Worm (Caenorhabditis elegans) whole organism, midembryonic: ENCODE measurements around the gene C06A12.8.

ENCODE experiments used
- T22C8.4 ChIP-seq: fragments of 200-800 bp; sonication (Bioruptor generic); IDR thresholded peaks from 2 replicates; pipeline ENCODE4 v1.3.6; 2022; ENCODE audit warnings: missing genetic modification characterization, missing compliant biosample characterization
- cog-1 ChIP-seq: sonication (generic microtip); optimal IDR thresholded peaks from 2 replicates; lab custom pipeline; 2016; ENCODE audit warnings: missing genetic modification characterization, missing compliant biosample characterization
- flt-1 ChIP-seq: fragments of 200-800 bp; sonication (Bioruptor generic); IDR thresholded peaks from 2 replicates; pipeline ENCODE4 v1.3.6; 2022; ENCODE audit warnings: missing genetic modification characterization, missing compliant biosample characterization
- klf-2 ChIP-seq: fragments of 200-800 bp; sonication (Bioruptor generic); conservative IDR thresholded peaks from 2 replicates; pipeline ENCODE4 v1.3.6; 2022; ENCODE audit warnings: missing genetic modification reagents, missing genetic modification characterization, missing compliant biosample characterization
- med-1 ChIP-seq: sonication (generic microtip); optimal IDR thresholded peaks from 2 replicates; lab custom pipeline; 2017; ENCODE audit warnings: missing genetic modification characterization, mild to moderate bottlenecking, missing compliant biosample characterization, antibody characterized with exemption, missing genetic modification reagents; ENCODE audit not compliant: insufficient read depth
- ref-1 ChIP-seq: fragments of 200-800 bp; sonication (Bioruptor generic); conservative IDR thresholded peaks from 2 replicates; pipeline ENCODE4 v1.3.6; 2022; ENCODE audit warnings: missing genetic modification reagents, missing genetic modification characterization, missing compliant biosample characterization
- tab-1 ChIP-seq: fragments of 200-800 bp; sonication (Bioruptor generic); IDR thresholded peaks from 2 replicates; pipeline ENCODE4 v1.3.6; 2022; ENCODE audit warnings: missing genetic modification characterization, missing compliant biosample characterization
- ztf-23 ChIP-seq: fragments of 200-800 bp; sonication (Bioruptor generic); IDR thresholded peaks from 2 replicates; pipeline ENCODE4 v1.3.6; 2022; ENCODE audit warnings: missing genetic modification reagents, missing genetic modification characterization, missing compliant biosample characterization
- ztf-29 ChIP-seq: fragments of 200-800 bp; sonication (Bioruptor generic); IDR thresholded peaks from 2 replicates; pipeline ENCODE4 v1.3.6; 2022; ENCODE audit warnings: missing genetic modification reagents, missing genetic modification characterization, missing compliant biosample characterization

The C06A12.8 gene

ce11 chrIV:17465886-17466285, 28.7 kb downstream of the C06A12.8 start, which contains the start of gene F11E6.6:
F11E6.6 (minus strand) TSS chrIV:17465986.
- no peak for TF ChIP-seq flt-1 (GFP tag; lab: Robert Waterston, UW)
- no peak for TF ChIP-seq ztf-23
- TF ChIP-seq ref-1 (GFP tag; lab: Robert Waterston, UW) = no peak

DNA sequence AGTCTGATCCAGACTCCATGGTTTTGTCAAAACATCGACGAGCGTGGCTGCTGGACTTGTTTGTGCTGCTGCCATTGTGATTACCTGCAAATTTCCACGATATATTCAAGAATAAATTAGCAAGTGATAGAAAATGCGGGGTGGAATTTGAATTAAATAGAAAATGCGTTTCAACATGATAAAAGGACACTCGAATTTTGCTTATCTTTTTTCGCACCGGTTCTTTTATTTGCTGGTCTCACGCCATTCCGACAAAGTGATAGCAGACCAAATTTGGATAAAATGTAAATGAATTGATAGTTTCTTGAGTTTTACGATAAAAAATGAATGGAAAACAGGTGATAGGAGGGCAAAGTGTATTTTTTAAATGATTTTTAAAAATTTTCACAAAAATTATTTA, 30.2 kb downstream of the C06A12.8 start, which contains the start of gene elo-2:
Gene elo-2 (minus strand): TSS at position 84 of the 400 bp plus-strand sequence.
- TF ChIP-seq med-1 (no peak), klf-2 (GFP tag; lab: Robert Waterston, UW) (no peak), ztf-23 (no peak), flt-1 (GFP tag; lab: Robert Waterston, UW) (no peak), ztf-29 (GFP tag; lab: Robert Waterston, UW) (no peak), ref-1 (GFP tag; lab: Robert Waterston, UW) (no peak), T22C8.4 (GFP tag; lab: Robert Waterston, UW) (no peak), tab-1 (GFP tag; lab: Robert Waterston, UW) (no peak), cog-1 (tag; lab: Kevin White, UChicago) (no peak)

DNA sequence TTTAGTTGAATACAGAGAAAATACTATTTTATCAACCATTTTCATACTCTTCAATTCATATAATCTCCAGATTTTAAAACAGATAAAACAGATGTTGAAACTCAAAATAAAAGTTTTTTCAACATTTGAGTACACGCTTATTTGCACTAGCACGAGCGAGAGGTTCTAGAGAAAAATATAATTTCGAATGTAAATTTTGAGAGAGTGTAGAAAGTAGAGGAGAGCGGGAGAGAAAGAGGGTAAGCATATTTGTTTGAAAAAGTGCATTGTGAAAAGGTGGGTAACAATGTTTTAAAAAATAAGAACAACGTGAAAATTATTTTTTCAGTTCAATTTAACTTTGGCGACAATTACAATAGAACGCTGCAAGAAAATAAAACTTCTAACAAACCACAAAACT, 30.7 kb downstream of the C06A12.8 start:
- TF ChIP-seq klf-2 (GFP tag; lab: Robert Waterston, UW) (no peak), cog-1 (tag; lab: Kevin White, UChicago) (no peak), flt-1 (GFP tag; lab: Robert Waterston, UW) (no peak), tab-1 (GFP tag; lab: Robert Waterston, UW) (no peak), ztf-23 (no peak), med-1 (no peak), T22C8.4 (GFP tag; lab: Robert Waterston, UW) (no peak), ztf-29 (GFP tag; lab: Robert Waterston, UW) (no peak), ref-1 (GFP tag; lab: Robert Waterston, UW) (no peak)

ce11 chrIV:17470096-17470602, 33.0 kb downstream of the C06A12.8 start, which contains the start of gene F11E6.4:
F11E6.4 (minus strand) TSS chrIV:17470354.
- no peak for TF ChIP-seq cog-1 (tag; lab: Kevin White, UChicago)
- no peak for TF ChIP-seq ztf-29 (GFP tag; lab: Robert Waterston, UW)
- no peak for TF ChIP-seq ztf-23
- no peak for TF ChIP-seq klf-2 (GFP tag; lab: Robert Waterston, UW)
- no peak for TF ChIP-seq med-1
- TF ChIP-seq ref-1 (GFP tag; lab: Robert Waterston, UW) = no peak
- TF ChIP-seq T22C8.4 (GFP tag; lab: Robert Waterston, UW) = no peak
- no peak for TF ChIP-seq tab-1 (GFP tag; lab: Robert Waterston, UW)
- TF ChIP-seq flt-1 (GFP tag; lab: Robert Waterston, UW) = no peak

DNA sequence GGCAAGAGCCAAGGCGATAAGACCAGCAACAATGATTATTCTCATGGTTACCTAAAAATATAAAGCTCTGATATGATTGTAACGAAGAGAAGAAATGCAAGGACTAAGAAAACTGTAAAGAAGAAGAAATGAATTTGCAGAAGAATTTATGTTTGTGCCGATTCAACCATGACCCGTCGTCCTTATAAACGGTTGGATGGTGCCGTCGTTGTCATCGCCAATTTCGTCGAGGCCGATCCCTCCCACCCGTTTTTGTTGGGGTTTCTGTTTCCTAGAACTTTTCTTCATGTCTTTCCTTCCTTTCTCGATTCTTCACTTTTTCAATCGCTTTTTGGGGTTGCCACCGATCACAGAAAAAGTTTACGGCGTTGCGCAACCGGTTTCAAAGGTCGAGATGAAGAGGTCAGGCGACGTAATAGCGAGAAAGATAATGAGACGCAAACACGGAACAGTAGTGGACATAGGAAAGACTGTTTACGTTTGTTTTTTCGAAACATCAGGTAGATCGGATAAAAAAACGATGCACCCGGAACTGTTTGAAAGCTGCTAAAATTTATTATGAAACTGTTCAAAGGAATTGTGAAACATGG, 34.8 kb downstream of the C06A12.8 start, which contains the start of gene epic-1:
Gene epic-1 (minus strand): TSS at position 51 of the 590 bp plus-strand sequence.
- no peak for TF ChIP-seq ref-1 (GFP tag; lab: Robert Waterston, UW)
- TF ChIP-seq T22C8.4 (GFP tag; lab: Robert Waterston, UW) = no peak
- TF ChIP-seq flt-1 (GFP tag; lab: Robert Waterston, UW) = no peak
- TF ChIP-seq cog-1 (tag; lab: Kevin White, UChicago) = no peak
- TF ChIP-seq ztf-23 = no peak
- no peak for TF ChIP-seq ztf-29 (GFP tag; lab: Robert Waterston, UW)
- no peak for TF ChIP-seq med-1
- TF ChIP-seq klf-2 (GFP tag; lab: Robert Waterston, UW) = no peak
- no peak for TF ChIP-seq tab-1 (GFP tag; lab: Robert Waterston, UW)

DNA sequence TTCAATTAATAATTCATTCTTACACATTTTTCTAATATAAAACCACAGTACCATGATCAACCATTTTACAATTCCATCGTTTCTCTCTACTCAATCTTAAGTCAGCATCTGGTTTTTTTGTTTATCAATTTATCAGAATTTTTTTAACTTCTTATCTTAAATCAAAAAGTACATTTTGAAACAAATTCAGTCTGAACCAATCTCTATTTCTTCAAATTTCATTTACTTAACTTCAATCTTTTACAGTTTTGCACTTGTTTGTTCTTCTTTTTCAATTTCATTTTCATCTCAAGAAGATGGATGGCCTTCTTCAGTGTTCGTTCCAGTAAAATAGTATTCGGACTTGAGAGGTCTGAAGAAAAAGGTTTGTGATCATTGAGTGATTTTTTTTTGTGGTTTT, 35.9 kb downstream of the C06A12.8 start, which contains the start of gene gba-3:
Gene gba-3 (plus strand): TSS at position 301 of the 400 bp plus-strand sequence.
- TF ChIP-seq flt-1 (GFP tag; lab: Robert Waterston, UW) = no peak
- no peak for TF ChIP-seq ztf-29 (GFP tag; lab: Robert Waterston, UW)
- no peak for TF ChIP-seq ztf-23
- no peak for TF ChIP-seq T22C8.4 (GFP tag; lab: Robert Waterston, UW)
- TF ChIP-seq tab-1 (GFP tag; lab: Robert Waterston, UW) = no peak
- no peak for TF ChIP-seq klf-2 (GFP tag; lab: Robert Waterston, UW)
- no peak for TF ChIP-seq med-1
- TF ChIP-seq cog-1 (tag; lab: Kevin White, UChicago) = no peak
- TF ChIP-seq ref-1 (GFP tag; lab: Robert Waterston, UW) = no peak

DNA sequence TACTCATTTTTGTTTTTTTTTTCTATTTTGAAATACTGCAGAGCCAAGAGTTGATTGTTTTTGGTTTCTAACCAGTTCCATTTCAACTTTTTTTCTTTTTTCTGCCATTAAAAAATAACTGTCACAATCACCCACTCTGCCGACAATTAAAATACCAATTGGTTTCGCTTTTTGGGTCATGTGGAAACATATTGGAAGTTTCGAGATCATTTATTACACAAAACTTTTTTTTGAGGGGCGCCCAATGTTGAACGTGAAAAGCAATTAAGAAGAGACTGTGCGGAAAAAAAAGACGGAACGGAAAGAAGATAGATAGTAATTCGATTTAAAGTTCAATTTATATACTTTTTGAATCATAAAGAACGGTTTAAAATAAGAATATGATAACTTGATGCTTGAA, 36.9 kb downstream of the C06A12.8 start:
- TF ChIP-seq tab-1 (GFP tag; lab: Robert Waterston, UW) (no peak), T22C8.4 (GFP tag; lab: Robert Waterston, UW) (no peak), klf-2 (GFP tag; lab: Robert Waterston, UW) (no peak), cog-1 (tag; lab: Kevin White, UChicago) (no peak), flt-1 (GFP tag; lab: Robert Waterston, UW) (no peak), ref-1 (GFP tag; lab: Robert Waterston, UW) (no peak), ztf-23 (no peak), med-1 (no peak)

DNA sequence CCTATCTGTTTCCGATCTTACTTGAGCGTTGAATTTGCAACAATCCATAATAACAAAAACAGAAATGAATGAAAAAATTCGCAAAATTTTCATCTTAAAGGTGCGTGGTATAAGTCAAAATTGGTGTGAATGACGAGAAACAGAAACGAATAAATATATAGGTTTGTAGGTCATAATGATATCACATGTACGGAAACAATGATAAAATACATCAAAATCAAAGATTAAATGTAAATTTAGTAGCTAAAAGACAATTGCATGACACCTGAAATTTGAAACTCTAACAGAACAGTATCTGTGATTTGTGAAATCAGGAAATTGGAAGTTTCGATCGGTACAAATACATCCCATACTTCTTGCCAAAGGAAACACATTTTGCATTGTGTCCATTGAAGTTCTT, 38.1 kb downstream of the C06A12.8 start, which contains the start of gene F11E6.9:
Gene F11E6.9 (minus strand): TSS at position 101 of the 400 bp plus-strand sequence.
- TF ChIP-seq cog-1 (tag; lab: Kevin White, UChicago) (no peak), med-1 (no peak), ztf-29 (GFP tag; lab: Robert Waterston, UW) (no peak), tab-1 (GFP tag; lab: Robert Waterston, UW) (no peak), T22C8.4 (GFP tag; lab: Robert Waterston, UW) (no peak), ref-1 (GFP tag; lab: Robert Waterston, UW) (no peak), ztf-23 (no peak), klf-2 (GFP tag; lab: Robert Waterston, UW) (no peak), flt-1 (GFP tag; lab: Robert Waterston, UW) (no peak)

ce11 chrIV:17475743-17476142, 38.6 kb downstream of the C06A12.8 start, which contains the start of gene grl-24:
grl-24 (minus strand) TSS chrIV:17475843.
- TF ChIP-seq cog-1 (tag; lab: Kevin White, UChicago) (no peak), ztf-23 (no peak), ztf-29 (GFP tag; lab: Robert Waterston, UW) (no peak), med-1 (no peak), klf-2 (GFP tag; lab: Robert Waterston, UW) (no peak), tab-1 (GFP tag; lab: Robert Waterston, UW) (no peak), T22C8.4 (GFP tag; lab: Robert Waterston, UW) (no peak), flt-1 (GFP tag; lab: Robert Waterston, UW) (no peak), ref-1 (GFP tag; lab: Robert Waterston, UW) (no peak)
